Fruit fly (Drosophila melanogaster) whole organism, embryonic: ENCODE results near the gene Pat1.

Experiments
- Blimp-1 ChIP-seq: fragments of 200-800 bp; sonication (Bioruptor generic); optimal IDR thresholded peaks from 3 replicates; lab custom pipeline; 2018; ENCODE audit warnings: missing biosample characterization, missing genetic modification characterization, mild to moderate bottlenecking, moderate library complexity, missing genetic modification reagents
- CG10366 ChIP-seq: fragments of 200-800 bp; sonication (Bioruptor generic); IDR thresholded peaks from 2 replicates; pipeline ENCODE4 v1.3.6; 2022; ENCODE audit warnings: missing biosample characterization, missing genetic modification characterization
- CG15073 ChIP-seq: fragments of 200-800 bp; sonication (Bioruptor generic); optimal IDR thresholded peaks from 2 replicates; lab custom pipeline; 2016; ENCODE audit warnings: missing biosample characterization, missing genetic modification characterization
- CG15696 ChIP-seq: fragments of 200-800 bp; sonication (Bioruptor generic); optimal IDR thresholded peaks from 2 replicates; lab custom pipeline; 2019; ENCODE audit warnings: missing biosample characterization, mild to moderate bottlenecking, missing genetic modification characterization, moderate library complexity
- CG17612 ChIP-seq: fragments of 200-800 bp; sonication (Bioruptor generic); IDR thresholded peaks from 2 replicates; pipeline ENCODE4 v1.3.6; 2022; ENCODE audit warnings: missing biosample characterization, missing genetic modification characterization
- CG18619 ChIP-seq: fragments of 200-800 bp; sonication (Bioruptor generic); optimal IDR thresholded peaks from 3 replicates; lab custom pipeline; 2017; ENCODE audit warnings: missing biosample characterization, mild to moderate bottlenecking, missing genetic modification characterization
- CG2712 ChIP-seq: fragments of 200-800 bp; optimal IDR thresholded peaks from 3 replicates; lab custom pipeline; 2019; ENCODE audit warnings: missing biosample characterization, mild to moderate bottlenecking, missing genetic modification characterization, moderate library complexity
- CG31441 ChIP-seq: fragments of 200-800 bp; sonication (Bioruptor generic); IDR thresholded peaks from 2 replicates; pipeline ENCODE4 v1.3.6; 2022; ENCODE audit warnings: missing biosample characterization, missing genetic modification characterization
- CG4707 ChIP-seq: fragments of 200-800 bp; sonication (Bioruptor generic); optimal IDR thresholded peaks from 2 replicates; lab custom pipeline; 2018; ENCODE audit warnings: missing biosample characterization, mild to moderate bottlenecking, missing genetic modification characterization, moderate library complexity
- CG7786 ChIP-seq: fragments of 200-800 bp; sonication (Bioruptor generic); optimal IDR thresholded peaks from 2 replicates; lab custom pipeline; 2016; ENCODE audit warnings: missing biosample characterization, missing genetic modification characterization
- CG7928 ChIP-seq: fragments of 200-800 bp; sonication (Bioruptor generic); optimal IDR thresholded peaks from 2 replicates; lab custom pipeline; 2017; ENCODE audit warnings: missing biosample characterization, mild to moderate bottlenecking, missing genetic modification characterization
- Deaf1 ChIP-seq: fragments of 200-800 bp; optimal IDR thresholded peaks from 3 replicates; lab custom pipeline; 2019; ENCODE audit warnings: missing biosample characterization, mild to moderate bottlenecking, missing genetic modification characterization, moderate library complexity
- Dip2 ChIP-seq: fragments of 200-800 bp; sonication (Bioruptor generic); IDR thresholded peaks from 2 replicates; pipeline ENCODE4 v1.3.6; 2022; ENCODE audit warnings: missing biosample characterization, missing genetic modification characterization
- Elba2 ChIP-seq: fragments of 200-800 bp; sonication (Bioruptor generic); optimal IDR thresholded peaks from 3 replicates; lab custom pipeline; 2016; ENCODE audit warnings: missing biosample characterization, missing genetic modification characterization
- Fer3 ChIP-seq: fragments of 200-800 bp; sonication (Bioruptor generic); optimal IDR thresholded peaks from 2 replicates; lab custom pipeline; 2018; ENCODE audit warnings: missing biosample characterization, mild to moderate bottlenecking, missing genetic modification characterization, moderate library complexity
- Hr51 ChIP-seq, 2 experiments: fragments of 200-800 bp; sonication (Bioruptor generic); optimal IDR thresholded peaks; 2 replicates in 1 of 2; 3 replicates in 1 of 2; lab custom pipeline; 2016 to 2018; ENCODE audit warnings: missing biosample characterization in 2 of 2, missing genetic modification characterization in 2 of 2, mild to moderate bottlenecking in 1 of 2, moderate library complexity in 1 of 2
- Med ChIP-seq: fragments of 200-800 bp; sonication (Bioruptor generic); peaks from one replicate; lab custom pipeline; 2016; ENCODE audit warnings: missing biosample characterization, missing genetic modification characterization, mild to moderate bottlenecking, inconsistent platforms, moderate library complexity
- Nf-YA ChIP-seq: fragments of 200-800 bp; sonication (Bioruptor generic); IDR thresholded peaks from 2 replicates; pipeline ENCODE4 v1.3.6; 2022; ENCODE audit warnings: missing biosample characterization, missing genetic modification characterization
- Sox102F ChIP-seq: fragments of 200-800 bp; sonication (Bioruptor generic); optimal IDR thresholded peaks from 2 replicates; lab custom pipeline; 2018; ENCODE audit warnings: missing biosample characterization, mild to moderate bottlenecking, missing genetic modification characterization, moderate library complexity
- Ssrp ChIP-seq: fragments of 200-800 bp; sonication (Bioruptor generic); optimal IDR thresholded peaks from 2 replicates; lab custom pipeline; 2018; ENCODE audit warnings: missing biosample characterization, mild to moderate bottlenecking, missing genetic modification characterization, moderate library complexity
- Stat92E ChIP-seq, 3 experiments: fragments of >200 bp in 2 of 3; fragments of 200-800 bp in 1 of 3; sonication (Bioruptor generic) in 1 of 3; optimal IDR thresholded peaks; 2 replicates each; lab custom pipeline; 2017 to 2019; ENCODE audit warnings: missing biosample characterization in 3 of 3, missing genetic modification characterization in 3 of 3, mild to moderate bottlenecking in 1 of 3, moderate library complexity in 1 of 3
- bab2 ChIP-seq: fragments of 200-800 bp; sonication (Bioruptor generic); optimal IDR thresholded peaks from 2 replicates; lab custom pipeline; 2016; ENCODE audit warnings: missing biosample characterization, missing genetic modification characterization
- chif ChIP-seq, 2 experiments: fragments of 200-800 bp; sonication (Bioruptor generic); optimal IDR thresholded peaks; 3 replicates each; lab custom pipeline; 2016; ENCODE audit warnings: missing biosample characterization in 2 of 2, missing genetic modification characterization in 2 of 2
- ci ChIP-seq: fragments of 200-800 bp; sonication (Bioruptor generic); IDR thresholded peaks from 3 replicates; pipeline ENCODE4 v1.3.6; 2022; ENCODE audit warnings: missing biosample characterization, missing genetic modification characterization
- dmrt11E ChIP-seq: fragments of 200-800 bp; sonication (Bioruptor generic); optimal IDR thresholded peaks from 3 replicates; lab custom pipeline; 2018; ENCODE audit warnings: missing biosample characterization, mild to moderate bottlenecking, missing genetic modification characterization, moderate library complexity
- dysf ChIP-seq: fragments of 200-800 bp; sonication (Bioruptor generic); IDR thresholded peaks from 3 replicates; pipeline ENCODE4 v1.3.6; 2022; ENCODE audit warnings: missing biosample characterization, missing genetic modification characterization
- ewg ChIP-seq: fragments of 200-800 bp; sonication (Bioruptor generic); optimal IDR thresholded peaks from 3 replicates; lab custom pipeline; 2017; ENCODE audit warnings: mild to moderate bottlenecking, missing biosample characterization, missing genetic modification reagents, missing genetic modification characterization
- fd96Cb ChIP-seq: fragments of 200-800 bp; sonication (Bioruptor generic); optimal IDR thresholded peaks from 2 replicates; lab custom pipeline; 2018; ENCODE audit warnings: missing biosample characterization, mild to moderate bottlenecking, missing genetic modification characterization, moderate library complexity
- grau ChIP-seq: fragments of 200-800 bp; optimal IDR thresholded peaks from 3 replicates; lab custom pipeline; 2019; ENCODE audit warnings: missing biosample characterization, mild to moderate bottlenecking, missing genetic modification characterization, moderate library complexity
- gsb-n ChIP-seq: fragments of 200-800 bp; sonication (Bioruptor generic); optimal IDR thresholded peaks from 3 replicates; lab custom pipeline; 2018; ENCODE audit warnings: missing biosample characterization, mild to moderate bottlenecking, missing genetic modification characterization
- hkb ChIP-seq, 2 experiments: fragments of 200-800 bp in 1 of 2; fragments of >200 bp in 1 of 2; sonication (Bioruptor generic) in 1 of 2; IDR thresholded peaks in 1 of 2; optimal IDR thresholded peaks in 1 of 2; 2 replicates each; pipeline versions ENCODE4 v1.3.6 to Lab custom; 2017 to 2022; ENCODE audit warnings: missing biosample characterization in 1 of 2, missing genetic modification characterization in 1 of 2
- lab ChIP-seq: fragments of 200-800 bp; sonication (Bioruptor generic); optimal IDR thresholded peaks from 3 replicates; lab custom pipeline; 2017; ENCODE audit warnings: missing biosample characterization, missing genetic modification characterization, mild to moderate bottlenecking, moderate library complexity, missing genetic modification reagents
- lola ChIP-seq, 3 experiments: fragments of >200 bp in 2 of 3; fragments of 200-800 bp in 1 of 3; sonication (Bioruptor generic) in 1 of 3; optimal IDR thresholded peaks; 2 replicates each; lab custom pipeline; 2017 to 2019; ENCODE audit warnings: missing biosample characterization in 3 of 3, missing genetic modification characterization in 3 of 3, mild to moderate bottlenecking in 1 of 3, moderate library complexity in 1 of 3
- maf-S ChIP-seq: fragments of 200-800 bp; sonication (Bioruptor generic); optimal IDR thresholded peaks from 2 replicates; lab custom pipeline; 2016; ENCODE audit warnings: missing biosample characterization, missing genetic modification characterization
- nau ChIP-seq: fragments of 200-800 bp; sonication (Bioruptor generic); optimal IDR thresholded peaks from 3 replicates; lab custom pipeline; 2017; ENCODE audit warnings: missing biosample characterization, mild to moderate bottlenecking, missing genetic modification characterization, missing genetic modification reagents
- nerfin-1 ChIP-seq: fragments of 200-800 bp; sonication (Bioruptor generic); optimal IDR thresholded peaks from 3 replicates; lab custom pipeline; 2019; ENCODE audit warnings: missing biosample characterization, mild to moderate bottlenecking, missing genetic modification characterization, moderate library complexity
- nmo ChIP-seq: fragments of 200-800 bp; sonication (Bioruptor generic); optimal IDR thresholded peaks from 2 replicates; lab custom pipeline; 2018; ENCODE audit warnings: missing biosample characterization, mild to moderate bottlenecking, missing genetic modification characterization, moderate library complexity
- odd ChIP-seq: fragments of 200-800 bp; sonication (Bioruptor generic); optimal IDR thresholded peaks from 2 replicates; lab custom pipeline; 2017; ENCODE audit warnings: missing biosample characterization, mild to moderate bottlenecking, missing genetic modification characterization
- org-1 ChIP-seq: fragments of 200-800 bp; sonication (Bioruptor generic); optimal IDR thresholded peaks from 2 replicates; lab custom pipeline; 2017; ENCODE audit warnings: missing biosample characterization, missing genetic modification characterization
- pnt ChIP-seq: fragments of 200-800 bp; sonication (Bioruptor generic); optimal IDR thresholded peaks from 3 replicates; lab custom pipeline; 2016; ENCODE audit warnings: missing biosample characterization, missing genetic modification characterization
- ranshi ChIP-seq: fragments of 200-800 bp; sonication (Bioruptor generic); IDR thresholded peaks from 2 replicates; pipeline ENCODE4 v1.3.6; 2022; ENCODE audit warnings: missing biosample characterization, missing genetic modification characterization
- row ChIP-seq: fragments of 200-800 bp; sonication (Bioruptor generic); IDR thresholded peaks from 3 replicates; pipeline ENCODE4 v1.3.6; 2022; ENCODE audit warnings: missing biosample characterization, missing genetic modification characterization
- sc ChIP-seq, 3 experiments: fragments of >200 bp in 2 of 3; fragments of 200-800 bp in 1 of 3; sonication (Bioruptor generic) in 1 of 3; optimal IDR thresholded peaks; 2 replicates in 2 of 3; 3 replicates in 1 of 3; lab custom pipeline; 2017; ENCODE audit warnings: mild to moderate bottlenecking in 1 of 3, missing biosample characterization in 1 of 3, missing genetic modification characterization in 1 of 3, missing genetic modification reagents in 1 of 3
- sens ChIP-seq: fragments of 200-800 bp; sonication (Bioruptor generic); peaks from one replicate; lab custom pipeline; 2016; ENCODE audit warnings: missing biosample characterization, missing genetic modification characterization
- tgo ChIP-seq: fragments of 200-800 bp; sonication (Bioruptor generic); IDR thresholded peaks from 3 replicates; pipeline ENCODE4 v1.3.6; 2022; ENCODE audit warnings: missing biosample characterization, missing genetic modification characterization
- tio ChIP-seq: fragments of 200-800 bp; sonication (Bioruptor generic); optimal IDR thresholded peaks from 2 replicates; lab custom pipeline; 2017; ENCODE audit warnings: missing biosample characterization, missing genetic modification characterization, inconsistent platforms
- zen2 ChIP-seq: fragments of 200-800 bp; sonication (Bioruptor generic); IDR thresholded peaks from 3 replicates; pipeline ENCODE4 v1.3.6; 2022; ENCODE audit warnings: missing biosample characterization, missing genetic modification characterization; ENCODE audit not compliant: partially characterized antibody

Pat1 gene

DNA sequence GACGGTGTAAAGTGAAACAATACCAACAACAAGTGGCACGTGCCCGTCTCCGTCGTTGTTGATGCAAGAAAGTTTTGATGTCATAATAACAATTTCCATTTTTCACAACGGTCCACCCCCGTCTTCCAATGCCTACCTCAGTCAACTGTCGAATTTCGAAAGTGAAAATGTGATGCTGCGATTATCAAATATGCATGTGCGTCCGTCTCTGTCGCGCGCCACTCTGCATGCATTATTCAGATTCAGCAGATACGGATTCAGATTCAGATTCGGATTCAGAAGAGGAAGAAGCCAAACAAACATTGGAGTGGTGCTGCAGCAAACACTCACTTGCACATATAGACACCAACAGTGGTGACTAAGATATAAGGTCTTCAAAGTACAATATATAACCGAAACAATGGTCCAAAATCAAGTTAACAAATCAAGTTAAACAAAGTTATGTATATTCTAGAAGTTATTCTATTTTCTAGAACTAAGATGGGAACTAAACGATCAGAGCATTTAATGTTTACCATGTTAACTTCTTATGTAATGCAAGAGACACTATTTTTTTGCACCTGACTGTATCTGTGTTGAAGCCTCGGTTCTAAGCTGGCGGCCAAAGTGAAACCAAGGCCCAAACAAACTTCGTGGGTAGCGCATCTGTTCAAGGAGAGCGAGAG, 52.1 kb downstream of the Pat1 start (continued):
- peak; percentile 21 for TF ChIP-seq nau (GFP tag; lab: Kevin White, UChicago)
- peak; percentile 71; the same call in 2 of the 3 replicates for TF ChIP-seq ci
- TF ChIP-seq CG2712 (tag; lab: Kevin White, UChicago): peak; percentile 61
- peak; percentile 14 for TF ChIP-seq bab2 (GFP tag; lab: Kevin White, UChicago)
- TF ChIP-seq dmrt11E (tag; lab: Kevin White, UChicago): peak; percentile 40
- TF ChIP-seq pnt (GFP tag; lab: Kevin White, UChicago): no peak
- peak in 1 of 3 experiments; percentile 42 for TF ChIP-seq lola (GFP tag; optimal IDR thresholded peaks at IDR 0.05; lab: Kevin White, UChicago)
- TF ChIP-seq CG7786 (GFP tag; lab: Kevin White, UChicago): no peak
- TF ChIP-seq Blimp-1 (GFP tag; lab: Kevin White, UChicago): peak; percentile 82
- TF ChIP-seq tgo (GFP tag; lab: Robert Waterston, UW): 0 out of 3 replicates have a peak, but pooled peaks have one; percentile 32
- TF ChIP-seq CG15073: peak; percentile 7
- TF ChIP-seq Hr51 (GFP tag; optimal IDR thresholded peaks at IDR 0.05; lab: Kevin White, UChicago): peak in 1 of 2 experiments; percentile 31
- no peak for TF ChIP-seq zen2 (GFP tag; lab: Robert Waterston, UW)
- peak; percentile 4 for TF ChIP-seq CG15696
- TF ChIP-seq CG31441 (GFP tag; lab: Robert Waterston, UW): peak; percentile 43; the same call in 1 of the 2 replicates
- TF ChIP-seq Elba2 (GFP tag; lab: Kevin White, UChicago): no peak
- TF ChIP-seq tio (GFP tag; lab: Kevin White, UChicago): no peak
- TF ChIP-seq ranshi (GFP tag; lab: Robert Waterston, UW): no peak
- TF ChIP-seq Ssrp (tag; lab: Kevin White, UChicago): peak; percentile 4
- TF ChIP-seq sens (GFP tag; lab: Kevin White, UChicago): peak; percentile 85
- no peak for TF ChIP-seq Fer3
- no peak for TF ChIP-seq CG7928 (GFP tag; lab: Kevin White, UChicago)
- TF ChIP-seq maf-S (GFP tag; lab: Kevin White, UChicago): no peak
- peak; percentile 43; the same call in 1 of the 3 replicates for TF ChIP-seq row (GFP tag; lab: Robert Waterston, UW)
- TF ChIP-seq CG17612 (GFP tag; lab: Robert Waterston, UW): no peak
- TF ChIP-seq CG18619 (GFP tag; lab: Kevin White, UChicago): no peak
- TF ChIP-seq CG4707 (GFP tag; lab: Kevin White, UChicago): peak; percentile 21
- no peak for TF ChIP-seq hkb (optimal IDR thresholded peaks at IDR 0.05; lab: Kevin White, UChicago)
- peak; percentile 61; the same call in 1 of the 2 replicates for TF ChIP-seq hkb (GFP tag; IDR thresholded peaks at IDR 0.05; lab: Robert Waterston, UW)
- peak; percentile 24 for TF ChIP-seq nmo (GFP tag; lab: Kevin White, UChicago)
- TF ChIP-seq grau (tag; lab: Kevin White, UChicago): peak; percentile 36
- peak; percentile 26 for TF ChIP-seq gsb-n (tag; lab: Kevin White, UChicago)
- no peak for TF ChIP-seq Dip2 (GFP tag; lab: Robert Waterston, UW)
- no peak; the same call in 1 of the 2 replicates for TF ChIP-seq CG10366
- TF ChIP-seq Stat92E (GFP tag; optimal IDR thresholded peaks at IDR 0.05; lab: Kevin White, UChicago): no peak
- no peak for TF ChIP-seq lab (GFP tag; lab: Kevin White, UChicago)
- no peak for TF ChIP-seq Deaf1
- TF ChIP-seq odd (GFP tag; lab: Kevin White, UChicago): no peak
- peak; percentile 16 for TF ChIP-seq ewg (GFP tag; lab: Kevin White, UChicago)
- TF ChIP-seq Nf-YA (GFP tag; lab: Robert Waterston, UW): no peak
- peak; percentile 21 to 25 for TF ChIP-seq chif (GFP tag; optimal IDR thresholded peaks at IDR 0.05; lab: Kevin White, UChicago)
- no peak for TF ChIP-seq org-1 (GFP tag; lab: Kevin White, UChicago)
- 0 out of 3 replicates have a peak, but pooled peaks have one; percentile 10 for TF ChIP-seq dysf
- TF ChIP-seq Sox102F (GFP tag; lab: Kevin White, UChicago): peak; percentile 41
- peak; percentile 3 for TF ChIP-seq nerfin-1 (tag; lab: Kevin White, UChicago)
- TF ChIP-seq fd96Cb (tag; lab: Kevin White, UChicago): peak; percentile 34
- peak; percentile 59 for TF ChIP-seq Med (GFP tag; lab: Kevin White, UChicago)
- TF ChIP-seq sc (optimal IDR thresholded peaks at IDR 0.05; lab: Kevin White, UChicago): no peak
- TF ChIP-seq sc (GFP tag; optimal IDR thresholded peaks at IDR 0.05; lab: Kevin White, UChicago): peak; percentile 21
